Fruit fly (Drosophila melanogaster): ENCODE data around the gene Ack.

Ack gene

dm6 chr3L:4107120-4107519 lies 866 bp upstream of the Ack start (continued):
- TF ChIP-seq wor (GFP tag; IDR thresholded peaks at IDR 0.05) (no peak), CG8290 (GFP tag; optimal IDR thresholded peaks at IDR 0.05) (no peak), CG8290 (tag; optimal IDR thresholded peaks at IDR 0.05) (peak in 1 of 2 experiments; percentile 27), CG4707 (GFP tag; optimal IDR thresholded peaks at IDR 0.05) (peak; percentile 46), tin (GFP tag; optimal IDR thresholded peaks at IDR 0.05) (no peak), vvl (GFP tag; IDR thresholded peaks at IDR 0.05) (peak; percentile 25; the same call in 1 of the 2 replicates), CG18476 (GFP tag; optimal IDR thresholded peaks at IDR 0.05) (no peak), CG10366 (GFP tag; IDR thresholded peaks at IDR 0.05) (no peak), CG6654 (GFP tag; optimal IDR thresholded peaks at IDR 0.05) (no peak), CG10565 (GFP tag; optimal IDR thresholded peaks at IDR 0.05) (no peak), dysf (GFP tag; IDR thresholded peaks at IDR 0.05) (no peak), CG33557 (GFP tag; optimal IDR thresholded peaks at IDR 0.05) (no peak), maf-S (GFP tag; optimal IDR thresholded peaks at IDR 0.05) (no peak), pum (GFP tag; optimal IDR thresholded peaks at IDR 0.05) (no peak), ci (GFP tag; IDR thresholded peaks at IDR 0.05) (0 out of 3 replicates have a peak, but pooled peaks have one; percentile 29), CG18764 (GFP tag; optimal IDR thresholded peaks at IDR 0.05) (no peak), Bdp1 (GFP tag; optimal IDR thresholded peaks at IDR 0.05) (no peak), Pdp1 (GFP tag; optimal IDR thresholded peaks at IDR 0.05) (peak in 1 of 2 experiments; percentile 36), CG3838 (GFP tag; optimal IDR thresholded peaks at IDR 0.05) (no peak), CG12236 (GFP tag; optimal IDR thresholded peaks at IDR 0.05) (no peak), Ptx1 (GFP tag; IDR thresholded peaks at IDR 0.05) (no peak), CG34224 (GFP tag; IDR thresholded peaks at IDR 0.05; ENCODE audit: partially characterized antibody) (no peak), HmgD (GFP tag; optimal IDR thresholded peaks at IDR 0.05) (no peak), CG10147 (GFP tag; optimal IDR thresholded peaks at IDR 0.05) (no peak), HLH3B (GFP tag; IDR thresholded peaks at IDR 0.05) (no peak), tap (tag; optimal IDR thresholded peaks at IDR 0.05) (no peak), prd (optimal IDR thresholded peaks at IDR 0.05) (no peak), prd (GFP tag; IDR thresholded peaks at IDR 0.05) (no peak), fd96Cb (tag; optimal IDR thresholded peaks at IDR 0.05) (no peak), CG9817 (tag; optimal IDR thresholded peaks at IDR 0.05) (no peak), CG7357 (GFP tag; IDR thresholded peaks at IDR 0.05) (no peak), br (optimal IDR thresholded peaks at IDR 0.05) (no peak), tx (GFP tag; optimal IDR thresholded peaks at IDR 0.05) (no peak), CG17328 (GFP tag; IDR thresholded peaks at IDR 0.05) (no peak), CG9797 (GFP tag; optimal IDR thresholded peaks at IDR 0.05) (no peak), Dbx (GFP tag; IDR thresholded peaks at IDR 0.05) (0 out of 3 replicates have a peak, but pooled peaks have one; percentile 36), NK7.1 (GFP tag; optimal IDR thresholded peaks at IDR 0.05) (no peak), onecut (GFP tag; IDR thresholded peaks at IDR 0.05) (no peak), rib (GFP tag; IDR thresholded peaks at IDR 0.05) (no peak), gcm (GFP tag; optimal IDR thresholded peaks at IDR 0.05) (peak; percentile 12), Hr51 (GFP tag; optimal IDR thresholded peaks at IDR 0.05) (no peak), CG14050 (GFP tag; IDR thresholded peaks at IDR 0.05) (no peak), CG2199 (GFP tag; IDR thresholded peaks at IDR 0.05) (0 out of 3 replicates have a peak, but pooled peaks have one; percentile 49), CG6175 (GFP tag; IDR thresholded peaks at IDR 0.05) (0 out of 3 replicates have a peak, but pooled peaks have one; percentile 26), BEAF-32 (GFP tag; optimal IDR thresholded peaks at IDR 0.05) (no peak), Fer3 (tag; optimal IDR thresholded peaks at IDR 0.05) (no peak), hkb (optimal IDR thresholded peaks at IDR 0.05) (no peak), hkb (GFP tag; IDR thresholded peaks at IDR 0.05) (0 out of 2 replicates have a peak, but pooled peaks have one; percentile 23), CG4617 (GFP tag; optimal IDR thresholded peaks at IDR 0.05; ENCODE audit: borderline replicate concordance) (no peak), CG7271 (tag; optimal IDR thresholded peaks at IDR 0.05) (no peak), wek (GFP tag; optimal IDR thresholded peaks at IDR 0.05) (peak; percentile 5), grau (tag; optimal IDR thresholded peaks at IDR 0.05) (peak; percentile 7), CG8478 (optimal IDR thresholded peaks at IDR 0.05) (no peak)

All from whole organism, embryonic.